Worm (Caenorhabditis elegans) whole organism, L4 larva: ENCODE results near the gene srw-26.

Source experiments
- egl-43 ChIP-seq: fragments of 200-800 bp; sonication (Bioruptor generic); IDR thresholded peaks from 2 replicates; pipeline ENCODE4 v1.3.6; 2022; ENCODE audit warnings: missing genetic modification reagents, missing genetic modification characterization, missing compliant biosample characterization
- vab-7 ChIP-seq: fragments of 200-800 bp; sonication (Bioruptor generic); IDR thresholded peaks from 2 replicates; pipeline ENCODE4 v1.3.6; 2022; ENCODE audit warnings: missing genetic modification reagents, missing genetic modification characterization, missing compliant biosample characterization
- zag-1 ChIP-seq: fragments of 150-350 bp; optimal IDR thresholded peaks from 2 replicates; lab custom pipeline; 2014; ENCODE audit warnings: missing biosample characterization, missing genetic modification characterization

DNA sequence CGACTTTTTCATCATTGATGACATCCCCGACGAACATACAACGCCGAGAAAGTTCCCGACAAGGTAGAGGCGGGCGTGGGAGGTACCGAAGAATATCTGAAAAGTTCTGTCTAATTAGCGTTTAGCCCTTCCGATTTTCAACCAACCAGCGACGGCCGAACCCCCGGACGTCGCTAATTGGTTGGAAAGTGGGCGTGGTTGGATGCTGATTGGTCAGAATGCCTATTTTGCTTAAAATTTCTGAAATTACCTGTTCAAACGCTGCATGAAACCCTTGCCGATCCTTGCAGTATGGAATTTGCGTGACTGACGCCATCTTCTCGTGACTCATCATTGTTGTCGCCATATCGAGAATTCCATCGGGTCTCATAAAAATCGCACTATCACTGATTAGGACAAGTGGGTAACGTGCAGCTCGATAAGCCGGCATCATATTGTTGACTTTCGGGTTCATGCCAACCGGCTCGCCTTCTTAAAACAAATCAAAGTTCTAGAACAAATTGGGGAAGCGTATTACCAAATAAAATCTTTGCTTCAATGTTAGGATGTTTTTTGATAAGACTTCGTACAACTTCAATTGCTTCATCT is 44.5 kb downstream of the srw-26 start:
- TF ChIP-seq vab-7 (GFP tag; lab: Robert Waterston, UW), result no peak
- no peak for TF ChIP-seq zag-1 (tag; lab: Kevin White, UChicago)
- TF ChIP-seq egl-43, result no peak
